Worm (Caenorhabditis elegans) whole organism, midembryonic: ENCODE results near the gene nspe-6.

Source experiments
- T22C8.4 ChIP-seq: fragments of 200-800 bp; sonication (Bioruptor generic); IDR thresholded peaks from 2 replicates; pipeline ENCODE4 v1.3.6; 2022; ENCODE audit warnings: missing genetic modification characterization, missing compliant biosample characterization
- cog-1 ChIP-seq: sonication (generic microtip); optimal IDR thresholded peaks from 2 replicates; lab custom pipeline; 2016; ENCODE audit warnings: missing genetic modification characterization, missing compliant biosample characterization
- flt-1 ChIP-seq: fragments of 200-800 bp; sonication (Bioruptor generic); IDR thresholded peaks from 2 replicates; pipeline ENCODE4 v1.3.6; 2022; ENCODE audit warnings: missing genetic modification characterization, missing compliant biosample characterization
- klf-2 ChIP-seq: fragments of 200-800 bp; sonication (Bioruptor generic); conservative IDR thresholded peaks from 2 replicates; pipeline ENCODE4 v1.3.6; 2022; ENCODE audit warnings: missing genetic modification reagents, missing genetic modification characterization, missing compliant biosample characterization
- med-1 ChIP-seq: sonication (generic microtip); optimal IDR thresholded peaks from 2 replicates; lab custom pipeline; 2017; ENCODE audit warnings: missing genetic modification characterization, mild to moderate bottlenecking, missing compliant biosample characterization, antibody characterized with exemption, missing genetic modification reagents; ENCODE audit not compliant: insufficient read depth
- ref-1 ChIP-seq: fragments of 200-800 bp; sonication (Bioruptor generic); conservative IDR thresholded peaks from 2 replicates; pipeline ENCODE4 v1.3.6; 2022; ENCODE audit warnings: missing genetic modification reagents, missing genetic modification characterization, missing compliant biosample characterization
- tab-1 ChIP-seq: fragments of 200-800 bp; sonication (Bioruptor generic); IDR thresholded peaks from 2 replicates; pipeline ENCODE4 v1.3.6; 2022; ENCODE audit warnings: missing genetic modification characterization, missing compliant biosample characterization
- ztf-23 ChIP-seq: fragments of 200-800 bp; sonication (Bioruptor generic); IDR thresholded peaks from 2 replicates; pipeline ENCODE4 v1.3.6; 2022; ENCODE audit warnings: missing genetic modification reagents, missing genetic modification characterization, missing compliant biosample characterization

ce11 chrII:12612218-12612617, 3.8 kb downstream of the nspe-6 start, which contains the start of gene nspe-4:
- TF ChIP-seq med-1 (GFP tag; lab: Kevin White, UChicago) (no peak), klf-2 (no peak), tab-1 (GFP tag; lab: Robert Waterston, UW) (no peak), flt-1 (GFP tag; lab: Robert Waterston, UW) (no peak), cog-1 (no peak), ref-1 (GFP tag; lab: Robert Waterston, UW) (no peak), ztf-23 (GFP tag; lab: Robert Waterston, UW) (no peak), T22C8.4 (GFP tag; lab: Robert Waterston, UW) (no peak)
